Worm (Caenorhabditis elegans): ENCODE measurements around the gene K08D12.8.

K08D12.8 gene

DNA sequence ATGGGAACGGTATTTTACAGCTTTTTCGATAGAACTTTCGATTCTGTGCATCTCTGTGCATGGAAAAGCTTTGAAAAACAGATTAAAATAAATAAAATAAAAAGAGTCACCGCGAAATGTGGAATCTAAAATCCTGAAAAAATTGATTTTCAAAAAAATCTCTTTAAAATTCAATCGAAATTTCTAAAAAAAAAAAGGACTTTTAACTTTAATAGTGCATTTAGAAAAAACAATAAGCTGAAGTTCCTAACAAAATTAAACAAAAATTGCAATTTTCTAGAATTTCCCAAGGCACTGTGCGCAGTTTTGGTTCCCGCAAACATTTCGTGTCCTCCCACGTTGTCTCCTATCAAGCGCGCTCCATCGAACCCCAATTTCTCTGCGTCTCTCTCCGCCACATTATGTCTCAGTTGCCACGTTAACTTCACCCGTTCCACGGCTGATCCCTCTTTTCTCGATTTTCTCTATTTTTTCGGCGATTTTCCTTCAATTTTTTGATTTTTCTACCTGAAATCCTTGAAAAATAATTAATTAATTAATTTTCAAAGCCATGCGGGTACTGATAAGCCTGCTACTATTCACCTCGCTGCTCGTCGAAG is 19.6 kb downstream of the K08D12.8 start, which contains the start of the genes Y41D4A.6 and Y41D4A.4 (continued):
- TF ChIP-seq ztf-11 (tag; optimal IDR thresholded peaks at IDR 0.05), result no peak
- TF ChIP-seq lin-29 (GFP tag; IDR thresholded peaks at IDR 0.05), result no peak
- no peak for TF ChIP-seq nhr-76 (tag; optimal IDR thresholded peaks at IDR 0.05)
- peak; percentile 64; the same call in 1 of the 2 replicates for TF ChIP-seq egl-43 (GFP tag; IDR thresholded peaks at IDR 0.05)
- no peak for TF ChIP-seq dmd-8 (GFP tag; IDR thresholded peaks at IDR 0.05)
- TF ChIP-seq lin-13 (GFP tag; optimal IDR thresholded peaks at IDR 0.05), result peak; percentile 78
- TF ChIP-seq dmd-9 (GFP tag; IDR thresholded peaks at IDR 0.05), result peak; percentile 30; the same call in 1 of the 2 replicates
- no peak for TF ChIP-seq ama-1 (optimal IDR thresholded peaks at IDR 0.05)
- TF ChIP-seq php-3 (GFP tag; IDR thresholded peaks at IDR 0.05), result 0 out of 2 replicates have a peak, but pooled peaks have one; percentile 24
- TF ChIP-seq snpc-1.2 (GFP tag; IDR thresholded peaks at IDR 0.05), result no peak
- peak; percentile 68 for TF ChIP-seq dpl-1 (GFP tag; optimal IDR thresholded peaks at IDR 0.05)
- TF ChIP-seq lin-39 (tag; optimal IDR thresholded peaks at IDR 0.05), result no peak
- TF ChIP-seq skn-1 (tag; optimal IDR thresholded peaks at IDR 0.05), result no peak
- peak; percentile 91 for TF ChIP-seq mxl-3 (GFP tag; optimal IDR thresholded peaks at IDR 0.05)
- no peak for TF ChIP-seq nhr-111 (GFP tag; optimal IDR thresholded peaks at IDR 0.05)
- peak; percentile 75 for TF ChIP-seq dve-1 (tag; optimal IDR thresholded peaks at IDR 0.05; ENCODE audit: insufficient read depth)
- TF ChIP-seq ceh-32 (tag; optimal IDR thresholded peaks at IDR 0.05; ENCODE audit: poor library complexity), result no peak
- peak in 1 of 2 experiments; percentile 80 for TF ChIP-seq unc-62 (GFP tag; optimal IDR thresholded peaks at IDR 0.05 in 1 of 2)
- no peak for TF ChIP-seq unc-62 (tag; optimal IDR thresholded peaks at IDR 0.05)
- TF ChIP-seq nhr-10 (tag; optimal IDR thresholded peaks at IDR 0.05), result no peak
- peak; percentile 81 for TF ChIP-seq madf-9 (GFP tag; conservative IDR thresholded peaks at IDR 0.05)
- TF ChIP-seq spr-1 (tag; optimal IDR thresholded peaks at IDR 0.05), result peak; percentile 43
- no peak for TF ChIP-seq daf-8 (GFP tag; IDR thresholded peaks at IDR 0.05)
- TF ChIP-seq nhr-11 (tag; optimal IDR thresholded peaks at IDR 0.05), result peak; percentile 27
- no peak for TF ChIP-seq fos-1 (tag; optimal IDR thresholded peaks at IDR 0.05)
- peak; percentile 43; the same call in 1 of the 2 replicates for TF ChIP-seq dmd-6 (GFP tag; IDR thresholded peaks at IDR 0.05)
- peak; percentile 73 for TF ChIP-seq nhr-6 (tag; optimal IDR thresholded peaks at IDR 0.05)
- TF ChIP-seq nhr-48 (tag; optimal IDR thresholded peaks at IDR 0.05), result peak; percentile 31
- TF ChIP-seq pha-4 (GFP tag; IDR thresholded peaks at IDR 0.05), result 0 out of 2 replicates have a peak, but pooled peaks have one; percentile 54
- peak; percentile 54 for TF ChIP-seq pha-4 (tag; optimal IDR thresholded peaks at IDR 0.05)
- TF ChIP-seq fkh-10 (GFP tag; optimal IDR thresholded peaks at IDR 0.05), result no peak
- no peak for TF ChIP-seq ces-1 (GFP tag; optimal IDR thresholded peaks at IDR 0.05)
- 0 out of 2 replicates have a peak, but pooled peaks have one; percentile 22 for TF ChIP-seq T26A8.4 (GFP tag; IDR thresholded peaks at IDR 0.05)
- no peak for TF ChIP-seq spr-3 (GFP tag; optimal IDR thresholded peaks at IDR 0.05)
- TF ChIP-seq mdl-1 (tag; optimal IDR thresholded peaks at IDR 0.05), result peak; percentile 40 to 78
- TF ChIP-seq ctbp-1 (GFP tag; IDR thresholded peaks at IDR 0.05), result peak; percentile 61; the same call in 1 of the 2 replicates
- no peak for TF ChIP-seq pqm-1 (tag; optimal IDR thresholded peaks at IDR 0.05)
- TF ChIP-seq nhr-237 (tag; optimal IDR thresholded peaks at IDR 0.05), result no peak
- TF ChIP-seq duxl-1 (tag; optimal IDR thresholded peaks at IDR 0.05; ENCODE audit: poor library complexity), result no peak
- no peak for TF ChIP-seq D1046.2 (GFP tag; IDR thresholded peaks at IDR 0.05)
- peak; percentile 36 for TF ChIP-seq lir-3 (tag; optimal IDR thresholded peaks at IDR 0.05)
- TF ChIP-seq zfp-2 (tag; optimal IDR thresholded peaks at IDR 0.05), result peak; percentile 10
- no peak for TF ChIP-seq daf-12 (tag; optimal IDR thresholded peaks at IDR 0.05)
- TF ChIP-seq F44E2.7 (GFP tag; IDR thresholded peaks at IDR 0.05), result no peak
- no peak for TF ChIP-seq mxl-2 (GFP tag; conservative IDR thresholded peaks at IDR 0.05)
- TF ChIP-seq gei-8 (GFP tag; optimal IDR thresholded peaks at IDR 0.05), result no peak
- peak; percentile 3 to 83 for TF ChIP-seq lsy-2 (tag; optimal IDR thresholded peaks at IDR 0.05)
- peak; percentile 53 for TF ChIP-seq hlh-30 (tag; optimal IDR thresholded peaks at IDR 0.05; ENCODE audit: insufficient read depth)
- peak; percentile 81 for TF ChIP-seq nhr-28 (tag; optimal IDR thresholded peaks at IDR 0.05)
- TF ChIP-seq nhr-42 (GFP tag; IDR thresholded peaks at IDR 0.05), result peak; percentile 26; the same call in 1 of the 2 replicates
- peak; percentile 77 for TF ChIP-seq nhr-25 (tag; optimal IDR thresholded peaks at IDR 0.05; ENCODE audit: borderline replicate concordance, insufficient read depth)
